Worm (Caenorhabditis elegans) whole organism, L3 larva: ENCODE data around the gene F20D1.22.

ENCODE experiments used
- ceh-82 ChIP-seq: fragments of 150-350 bp; optimal IDR thresholded peaks from 2 replicates; lab custom pipeline; 2014; ENCODE audit warnings: missing biosample characterization, missing genetic modification characterization
- nfya-1 ChIP-seq: sonication (generic microtip); optimal IDR thresholded peaks from 2 replicates; lab custom pipeline; 2017; ENCODE audit warnings: missing genetic modification characterization, mild to moderate bottlenecking, missing compliant biosample characterization, antibody characterized with exemption, moderate library complexity; ENCODE audit not compliant: insufficient read depth
- nhr-67 ChIP-seq: fragments of 150-350 bp; optimal IDR thresholded peaks from 2 replicates; lab custom pipeline; 2014; ENCODE audit warnings: missing biosample characterization, missing genetic modification characterization

The F20D1.22 gene

ce11 chrX:15016102-15016501, 49.5 kb downstream of the F20D1.22 start:
- TF ChIP-seq ceh-82 (tag; lab: Kevin White, UChicago) (no peak), nhr-67 (tag; lab: Kevin White, UChicago) (no peak), nfya-1 (peak; percentile 2)
